Fruit fly (Drosophila melanogaster): ENCODE measurements around the gene Crtc.

DNA sequence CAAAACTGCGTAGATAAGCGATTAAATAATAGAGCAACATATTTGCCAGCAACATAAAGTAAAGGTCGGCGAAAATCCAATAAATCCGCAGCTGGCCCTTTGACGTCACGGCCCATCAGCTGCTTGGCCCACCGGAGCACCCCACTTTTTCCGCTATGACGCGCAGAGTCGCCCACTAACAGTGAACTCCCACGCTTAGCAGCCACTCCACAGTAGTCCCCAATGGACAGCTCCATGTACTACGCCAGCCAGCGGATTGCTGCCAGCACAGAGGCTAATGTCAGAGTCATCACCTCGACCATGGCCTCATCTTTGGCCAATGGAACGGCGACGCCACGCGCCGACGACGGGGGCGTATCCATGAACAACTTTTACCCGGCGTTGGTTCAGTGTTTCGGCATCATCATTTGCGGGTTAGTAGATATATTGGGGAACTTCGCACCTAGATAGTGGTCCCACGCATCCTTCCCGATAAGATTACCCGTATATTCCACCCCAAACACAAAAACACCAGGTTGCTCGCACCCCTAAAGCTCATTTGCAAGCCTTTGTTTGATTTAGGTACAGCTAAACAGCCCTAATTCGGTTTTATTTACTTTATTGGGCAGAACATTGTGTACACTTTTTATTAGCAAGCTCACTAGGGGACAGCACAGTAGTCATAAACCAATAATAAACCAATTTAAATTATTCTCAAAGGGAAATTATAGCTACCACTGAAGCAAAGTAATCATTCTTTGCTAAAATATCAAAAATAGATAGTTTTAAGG is 46.8 kb downstream of the Crtc start:
- TF ChIP-seq CG12768 (GFP tag; optimal IDR thresholded peaks at IDR 0.05): no peak
- TF ChIP-seq kay (GFP tag; ENCODE audit: borderline replicate concordance): no peak

All from whole organism, adult.